Fruit fly (Drosophila melanogaster) whole organism, embryonic: Measurements from ENCODE around the gene CG5808.
A peak's percentile ranks its signal among the peaks of the same experiment; 100 is the strongest.

ENCODE experiments used
- Ada2b ChIP-seq: fragments of 200-800 bp; sonication (Bioruptor generic); IDR thresholded peaks from 2 replicates; pipeline ENCODE4 v1.3.6; 2022; ENCODE audit warnings: missing biosample characterization, missing genetic modification characterization
- Adf1 ChIP-seq: fragments of 200-800 bp; sonication (Bioruptor generic); IDR thresholded peaks from 2 replicates; pipeline ENCODE4 v1.3.6; 2022; ENCODE audit warnings: missing biosample characterization, missing genetic modification characterization
- CG11695 ChIP-seq: fragments of 200-800 bp; sonication (Bioruptor generic); IDR thresholded peaks from 3 replicates; pipeline ENCODE4 v1.3.6; 2022; ENCODE audit warnings: missing biosample characterization, missing genetic modification characterization
- CG11723 ChIP-seq: fragments of 200-800 bp; sonication (Bioruptor generic); optimal IDR thresholded peaks from 2 replicates; lab custom pipeline; 2017; ENCODE audit warnings: missing biosample characterization, mild to moderate bottlenecking, missing genetic modification characterization
- CG14710 ChIP-seq: fragments of 200-800 bp; sonication (Bioruptor generic); optimal IDR thresholded peaks from 3 replicates; lab custom pipeline; 2019; ENCODE audit warnings: missing biosample characterization, mild to moderate bottlenecking, missing genetic modification characterization, moderate library complexity
- CG1603 ChIP-seq: fragments of 200-800 bp; sonication (Bioruptor generic); optimal IDR thresholded peaks from 2 replicates; lab custom pipeline; 2019; ENCODE audit warnings: missing biosample characterization, mild to moderate bottlenecking, missing genetic modification characterization, moderate library complexity
- CG17385 ChIP-seq: fragments of 200-800 bp; sonication (Bioruptor generic); optimal IDR thresholded peaks from 3 replicates; lab custom pipeline; 2018; ENCODE audit warnings: missing biosample characterization, mild to moderate bottlenecking, missing genetic modification characterization
- CG2202 ChIP-seq: fragments of 200-800 bp; sonication (Bioruptor generic); optimal IDR thresholded peaks from 2 replicates; lab custom pipeline; 2018; ENCODE audit warnings: missing biosample characterization, mild to moderate bottlenecking, missing genetic modification characterization
- CG2678 ChIP-seq: fragments of 200-800 bp; sonication (Bioruptor generic); optimal IDR thresholded peaks from 3 replicates; lab custom pipeline; 2019; ENCODE audit warnings: missing biosample characterization, mild to moderate bottlenecking, missing genetic modification characterization, moderate library complexity
- CG30020 ChIP-seq: fragments of 200-800 bp; optimal IDR thresholded peaks from 2 replicates; lab custom pipeline; 2019; ENCODE audit warnings: missing biosample characterization, mild to moderate bottlenecking, missing genetic modification characterization, moderate library complexity
- CG34224 ChIP-seq: fragments of 200-800 bp; sonication (Bioruptor generic); IDR thresholded peaks from 3 replicates; pipeline ENCODE4 v1.3.6; 2022; ENCODE audit warnings: missing biosample characterization, missing genetic modification characterization; ENCODE audit not compliant: partially characterized antibody
- CG4424 ChIP-seq: fragments of 200-800 bp; sonication (Bioruptor generic); optimal IDR thresholded peaks from 3 replicates; lab custom pipeline; 2016; ENCODE audit warnings: missing biosample characterization, missing genetic modification characterization
- CG7786 ChIP-seq: fragments of 200-800 bp; sonication (Bioruptor generic); optimal IDR thresholded peaks from 2 replicates; lab custom pipeline; 2016; ENCODE audit warnings: missing biosample characterization, missing genetic modification characterization
- CG9727 ChIP-seq: fragments of 200-800 bp; sonication (Bioruptor generic); optimal IDR thresholded peaks from 3 replicates; lab custom pipeline; 2017; ENCODE audit warnings: missing biosample characterization, mild to moderate bottlenecking, missing genetic modification characterization
- Chrac-16 ChIP-seq: fragments of 200-800 bp; sonication (Bioruptor generic); optimal IDR thresholded peaks from 3 replicates; lab custom pipeline; 2016; ENCODE audit warnings: missing biosample characterization, missing genetic modification characterization
- Drgx ChIP-seq: fragments of 200-800 bp; sonication (Bioruptor generic); IDR thresholded peaks from 2 replicates; pipeline ENCODE4 v1.3.6; 2022; ENCODE audit warnings: missing biosample characterization, missing genetic modification characterization
- ERR ChIP-seq: fragments of 200-800 bp; sonication (Bioruptor generic); optimal IDR thresholded peaks from 2 replicates; lab custom pipeline; 2016; ENCODE audit warnings: missing biosample characterization, missing genetic modification characterization
- Elba2 ChIP-seq: fragments of 200-800 bp; sonication (Bioruptor generic); optimal IDR thresholded peaks from 3 replicates; lab custom pipeline; 2016; ENCODE audit warnings: missing biosample characterization, missing genetic modification characterization
- HLHmδ ChIP-seq: fragments of 200-800 bp; sonication (Bioruptor generic); optimal IDR thresholded peaks from 2 replicates; lab custom pipeline; 2018; ENCODE audit warnings: missing biosample characterization, mild to moderate bottlenecking, missing genetic modification characterization, moderate library complexity
- Jarid2 ChIP-seq: fragments of 200-800 bp; sonication (Bioruptor generic); optimal IDR thresholded peaks from 3 replicates; lab custom pipeline; 2017; ENCODE audit warnings: mild to moderate bottlenecking, missing biosample characterization, missing genetic modification reagents, missing genetic modification characterization
- Kr ChIP-seq: fragments of 200-800 bp; sonication (Bioruptor generic); optimal IDR thresholded peaks from 2 replicates; lab custom pipeline; 2017; ENCODE audit warnings: missing biosample characterization, mild to moderate bottlenecking, missing genetic modification characterization
- Lhr ChIP-seq: fragments of 200-800 bp; sonication (Bioruptor generic); optimal IDR thresholded peaks from 3 replicates; lab custom pipeline; 2017; ENCODE audit warnings: mild to moderate bottlenecking, missing biosample characterization, missing genetic modification reagents, missing genetic modification characterization
- Lim3 ChIP-seq: fragments of 200-800 bp; sonication (Bioruptor generic); IDR thresholded peaks from 2 replicates; pipeline ENCODE4 v1.3.6; 2022; ENCODE audit warnings: missing biosample characterization, missing genetic modification characterization
- MESR4 ChIP-seq: fragments of 200-800 bp; sonication (Bioruptor generic); optimal IDR thresholded peaks from 2 replicates; lab custom pipeline; 2018; ENCODE audit warnings: missing biosample characterization, mild to moderate bottlenecking, missing genetic modification characterization, moderate library complexity
- Med ChIP-seq: fragments of 200-800 bp; sonication (Bioruptor generic); peaks from one replicate; lab custom pipeline; 2016; ENCODE audit warnings: missing biosample characterization, missing genetic modification characterization, mild to moderate bottlenecking, inconsistent platforms, moderate library complexity
- Meics ChIP-seq: fragments of 200-800 bp; sonication (Bioruptor generic); optimal IDR thresholded peaks from 2 replicates; lab custom pipeline; 2017; ENCODE audit warnings: missing biosample characterization, mild to moderate bottlenecking, missing genetic modification characterization
- Myb ChIP-seq: fragments of 200-800 bp; sonication (Bioruptor generic); optimal IDR thresholded peaks from 2 replicates; lab custom pipeline; 2016; ENCODE audit warnings: missing biosample characterization, missing genetic modification characterization
- Nf-YA ChIP-seq: fragments of 200-800 bp; sonication (Bioruptor generic); IDR thresholded peaks from 2 replicates; pipeline ENCODE4 v1.3.6; 2022; ENCODE audit warnings: missing biosample characterization, missing genetic modification characterization
- Scr ChIP-seq: fragments of 200-800 bp; sonication (Bioruptor generic); IDR thresholded peaks from 2 replicates; pipeline ENCODE4 v1.3.6; 2022; ENCODE audit warnings: missing biosample characterization, missing genetic modification characterization; ENCODE audit not compliant: partially characterized antibody
- Vsx1 ChIP-seq: fragments of 200-800 bp; sonication (Bioruptor generic); optimal IDR thresholded peaks from 2 replicates; lab custom pipeline; 2017; ENCODE audit warnings: missing biosample characterization, mild to moderate bottlenecking, missing genetic modification characterization, missing genetic modification reagents
- aop ChIP-seq: fragments of 200-800 bp; sonication (Bioruptor generic); IDR thresholded peaks from 2 replicates; pipeline ENCODE4 v1.3.6; 2022; ENCODE audit warnings: missing biosample characterization, missing genetic modification characterization
- caup ChIP-seq: fragments of 200-800 bp; sonication (Bioruptor generic); optimal IDR thresholded peaks from 3 replicates; lab custom pipeline; 2017; ENCODE audit warnings: missing biosample characterization, mild to moderate bottlenecking, missing genetic modification characterization, moderate library complexity; ENCODE audit not compliant: severe bottlenecking
- cg ChIP-seq: fragments of 200-800 bp; sonication (Bioruptor generic); optimal IDR thresholded peaks from 3 replicates; lab custom pipeline; 2019; ENCODE audit warnings: missing biosample characterization, mild to moderate bottlenecking, missing genetic modification characterization, moderate library complexity
- ci ChIP-seq: fragments of 200-800 bp; sonication (Bioruptor generic); IDR thresholded peaks from 3 replicates; pipeline ENCODE4 v1.3.6; 2022; ENCODE audit warnings: missing biosample characterization, missing genetic modification characterization
- crp ChIP-seq, 2 experiments: fragments of 200-800 bp; sonication (Bioruptor generic); optimal IDR thresholded peaks; 2 replicates in 1 of 2; 3 replicates in 1 of 2; lab custom pipeline; 2017; ENCODE audit warnings: missing biosample characterization in 2 of 2, missing genetic modification characterization in 2 of 2, mild to moderate bottlenecking in 1 of 2, moderate library complexity in 1 of 2
- emc ChIP-seq: fragments of 200-800 bp; sonication (Bioruptor generic); optimal IDR thresholded peaks from 2 replicates; lab custom pipeline; 2016; ENCODE audit warnings: missing biosample characterization, missing genetic modification characterization
- fu2 ChIP-seq: fragments of 200-800 bp; sonication (Bioruptor generic); optimal IDR thresholded peaks from 2 replicates; lab custom pipeline; 2016; ENCODE audit warnings: missing biosample characterization, missing genetic modification characterization
- gt ChIP-seq: fragments of 200-800 bp; sonication (Bioruptor generic); IDR thresholded peaks from 2 replicates; pipeline ENCODE4 v1.3.6; 2022; ENCODE audit warnings: missing biosample characterization, missing genetic modification characterization
- her ChIP-seq: fragments of 200-800 bp; sonication (Bioruptor generic); optimal IDR thresholded peaks from 2 replicates; lab custom pipeline; 2016; ENCODE audit warnings: missing biosample characterization, missing genetic modification characterization
- kay ChIP-seq: fragments of 200-800 bp; sonication (Bioruptor generic); optimal IDR thresholded peaks from 2 replicates; lab custom pipeline; 2016; ENCODE audit warnings: missing biosample characterization, missing genetic modification characterization
- maf-S ChIP-seq: fragments of 200-800 bp; sonication (Bioruptor generic); optimal IDR thresholded peaks from 2 replicates; lab custom pipeline; 2016; ENCODE audit warnings: missing biosample characterization, missing genetic modification characterization
- otp ChIP-seq: fragments of 200-800 bp; sonication (Bioruptor generic); IDR thresholded peaks from 3 replicates; pipeline ENCODE4, ENCODE4 v1.3.6; 2022; ENCODE audit warnings: missing biosample characterization, missing genetic modification characterization
- prd ChIP-seq, 3 experiments: fragments of >200 bp in 2 of 3; fragments of 200-800 bp in 1 of 3; sonication (Bioruptor generic) in 1 of 3; optimal IDR thresholded peaks in 2 of 3; IDR thresholded peaks in 1 of 3; 2 replicates in 2 of 3; 3 replicates in 1 of 3; pipeline versions ENCODE4 v1.3.6 to Lab custom; 2017 to 2022; ENCODE audit warnings: missing biosample characterization in 1 of 3, missing genetic modification characterization in 1 of 3
- psq ChIP-seq: fragments of 200-800 bp; sonication (Bioruptor generic); optimal IDR thresholded peaks from 2 replicates; lab custom pipeline; 2017; ENCODE audit warnings: missing biosample characterization, missing genetic modification characterization
- rib ChIP-seq: fragments of 200-800 bp; sonication (Bioruptor generic); IDR thresholded peaks from 2 replicates; pipeline ENCODE4 v1.3.6; 2022; ENCODE audit warnings: missing biosample characterization, missing genetic modification characterization
- shn ChIP-seq: fragments of 200-800 bp; sonication (Bioruptor generic); optimal IDR thresholded peaks from 3 replicates; lab custom pipeline; 2016; ENCODE audit warnings: missing biosample characterization, missing genetic modification characterization
- stc ChIP-seq: fragments of 200-800 bp; sonication (Bioruptor generic); IDR thresholded peaks from 2 replicates; pipeline ENCODE4 v1.3.6; 2022; ENCODE audit warnings: missing biosample characterization, missing genetic modification characterization
- tio ChIP-seq: fragments of 200-800 bp; sonication (Bioruptor generic); optimal IDR thresholded peaks from 2 replicates; lab custom pipeline; 2017; ENCODE audit warnings: missing biosample characterization, missing genetic modification characterization, inconsistent platforms
- toy ChIP-seq: fragments of 200-800 bp; sonication (Bioruptor generic); IDR thresholded peaks from 2 replicates; pipeline ENCODE4 v1.3.6; 2022; ENCODE audit warnings: missing biosample characterization, missing genetic modification characterization
- vvl ChIP-seq: fragments of 200-800 bp; sonication (Bioruptor generic); IDR thresholded peaks from 2 replicates; pipeline ENCODE4 v1.3.6; 2022; ENCODE audit warnings: missing biosample characterization, missing genetic modification characterization
- yki ChIP-seq: fragments of >200 bp; optimal IDR thresholded peaks from 3 replicates; lab custom pipeline; 2018

CG5808 gene

DNA sequence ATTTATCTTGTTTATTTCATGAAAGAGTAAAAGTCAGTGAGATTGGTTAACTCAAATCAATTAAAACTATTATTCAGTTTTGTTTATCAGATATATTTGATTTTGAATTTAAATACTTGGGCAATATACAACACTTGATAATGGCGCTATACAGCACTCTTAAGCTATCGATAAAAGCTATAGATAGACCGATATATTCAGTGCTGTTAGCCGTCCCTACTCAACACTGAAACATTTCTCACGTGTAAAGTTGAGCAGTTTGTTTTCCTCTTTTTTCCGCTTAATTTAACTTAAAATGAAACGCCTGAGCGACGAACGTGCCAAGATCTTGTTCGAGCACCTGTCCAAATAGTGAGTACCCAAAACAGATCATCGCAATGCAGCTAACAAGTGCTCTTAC is 33.6 kb upstream of the CG5808 start, which contains the start of gene CG7006 (continued):
- peak; percentile 76 for TF ChIP-seq fu2 (GFP tag; lab: Kevin White, UChicago)
- TF ChIP-seq Myb (GFP tag; lab: Kevin White, UChicago), result peak; percentile 95
- peak; percentile 80 for TF ChIP-seq caup (GFP tag; lab: Kevin White, UChicago)
- TF ChIP-seq MESR4 (GFP tag; lab: Kevin White, UChicago), result peak; percentile 72
- TF ChIP-seq CG1603 (tag; lab: Kevin White, UChicago), result peak; percentile 86
- peak; percentile 61 for TF ChIP-seq CG14710 (tag; lab: Kevin White, UChicago)
- TF ChIP-seq Chrac-16 (GFP tag; lab: Kevin White, UChicago), result peak; percentile 70
- peak; percentile 8 for TF ChIP-seq psq (GFP tag; lab: Kevin White, UChicago)
- TF ChIP-seq CG11695 (GFP tag; lab: Robert Waterston, UW), result no peak
- peak; percentile 82 for TF ChIP-seq shn
- TF ChIP-seq rib (GFP tag; lab: Robert Waterston, UW), result 0 out of 2 replicates have a peak, but pooled peaks have one; percentile 33
- TF ChIP-seq tio (GFP tag; lab: Kevin White, UChicago), result no peak
- 0 out of 2 replicates have a peak, but pooled peaks have one; percentile 28 for TF ChIP-seq aop (GFP tag; lab: Robert Waterston, UW)
- 0 out of 3 replicates have a peak, but pooled peaks have one; percentile 18 for TF ChIP-seq otp (GFP tag; lab: Robert Waterston, UW)
- peak; percentile 23 for TF ChIP-seq emc (GFP tag; lab: Kevin White, UChicago)
- TF ChIP-seq Adf1 (GFP tag; lab: Robert Waterston, UW), result peak; percentile 13; the same call in 1 of the 2 replicates
- TF ChIP-seq Nf-YA (GFP tag; lab: Robert Waterston, UW), result no peak
- TF ChIP-seq CG34224 (GFP tag; lab: Robert Waterston, UW), result peak; percentile 72
- no peak for TF ChIP-seq CG30020 (tag; lab: Kevin White, UChicago)
- no peak for TF ChIP-seq Vsx1 (GFP tag; lab: Kevin White, UChicago)
- TF ChIP-seq toy (GFP tag; lab: Robert Waterston, UW), result no peak
- TF ChIP-seq her (GFP tag; lab: Kevin White, UChicago), result peak; percentile 75
- TF ChIP-seq Lim3 (GFP tag; lab: Robert Waterston, UW), result no peak
- no peak for TF ChIP-seq stc
- TF ChIP-seq cg (GFP tag; lab: Kevin White, UChicago), result no peak
- no peak for TF ChIP-seq Ada2b
- TF ChIP-seq Jarid2 (GFP tag; lab: Kevin White, UChicago), result peak; percentile 7
- no peak for TF ChIP-seq HLHmδ
- no peak for TF ChIP-seq CG2202
- TF ChIP-seq CG7786 (GFP tag; lab: Kevin White, UChicago), result peak; percentile 85
- TF ChIP-seq gt, result no peak; the same call in 1 of the 2 replicates
- no peak for TF ChIP-seq yki
- peak; percentile 75 for TF ChIP-seq Scr
- peak; percentile 84 for TF ChIP-seq maf-S (GFP tag; lab: Kevin White, UChicago)
- TF ChIP-seq Meics (GFP tag; lab: Kevin White, UChicago), result peak; percentile 54
- peak; percentile 10 for TF ChIP-seq CG9727 (GFP tag; lab: Kevin White, UChicago)
- no peak for TF ChIP-seq prd (optimal IDR thresholded peaks at IDR 0.05; lab: Kevin White, UChicago)
- peak; percentile 56; the same call in 2 of the 3 replicates for TF ChIP-seq prd (GFP tag; IDR thresholded peaks at IDR 0.05; lab: Robert Waterston, UW)
- TF ChIP-seq CG4424 (GFP tag; lab: Kevin White, UChicago), result peak; percentile 65
- peak; percentile 69 for TF ChIP-seq kay (GFP tag; lab: Kevin White, UChicago)
- no peak for TF ChIP-seq Drgx (GFP tag; lab: Robert Waterston, UW)
- peak; percentile 10 for TF ChIP-seq Elba2
- peak; percentile 96 for TF ChIP-seq Med
- TF ChIP-seq CG2678, result no peak
- peak; percentile 88 for TF ChIP-seq vvl
- no peak for TF ChIP-seq Kr (GFP tag; lab: Kevin White, UChicago)
- peak; percentile 81 for TF ChIP-seq ERR
- peak in 1 of 2 experiments; percentile 41 for TF ChIP-seq crp (GFP tag; optimal IDR thresholded peaks at IDR 0.05; lab: Kevin White, UChicago)
- TF ChIP-seq CG11723 (GFP tag; lab: Kevin White, UChicago), result no peak
- peak; percentile 63 for TF ChIP-seq CG17385 (GFP tag; lab: Kevin White, UChicago)
- peak; percentile 21 for TF ChIP-seq Lhr (GFP tag; lab: Kevin White, UChicago)
- peak; percentile 77 for TF ChIP-seq ci (GFP tag; lab: Robert Waterston, UW)
